Worm (Caenorhabditis elegans) whole organism, L3 larva: ENCODE results near the gene F14H3.6.

Source experiments
- R02D3.7 ChIP-seq: fragments of 150-350 bp; optimal IDR thresholded peaks from 2 replicates; lab custom pipeline; 2014; ENCODE audit warnings: missing biosample characterization, missing genetic modification characterization
- ama-1 ChIP-seq: fragments of 150-350 bp; optimal IDR thresholded peaks from 2 replicates; lab custom pipeline; 2018
- ceh-9 ChIP-seq: sonication (generic microtip); optimal IDR thresholded peaks from 2 replicates; lab custom pipeline; 2018; ENCODE audit warnings: missing biosample characterization, missing genetic modification characterization
- daf-12 ChIP-seq: fragments of 150-350 bp; optimal IDR thresholded peaks from 2 replicates; lab custom pipeline; 2014; ENCODE audit warnings: missing biosample characterization, missing genetic modification reagents, missing genetic modification characterization
- elt-3 ChIP-seq, 3 experiments: fragments of 150-350 bp in 1 of 3; sonication (generic microtip) in 2 of 3; optimal IDR thresholded peaks; 2 replicates in 2 of 3; 4 replicates in 1 of 3; lab custom pipeline; 2014 to 2017; ENCODE audit warnings: missing biosample characterization in 3 of 3, missing genetic modification characterization in 3 of 3
- fkh-10 ChIP-seq: sonication (generic microtip); optimal IDR thresholded peaks from 2 replicates; lab custom pipeline; 2017; ENCODE audit warnings: missing biosample characterization, missing genetic modification reagents, missing genetic modification characterization
- fkh-2 ChIP-seq: fragments of 150-350 bp; optimal IDR thresholded peaks from 2 replicates; lab custom pipeline; 2014; ENCODE audit warnings: missing biosample characterization, missing genetic modification reagents, missing genetic modification characterization
- nfya-1 ChIP-seq: sonication (generic microtip); optimal IDR thresholded peaks from 2 replicates; lab custom pipeline; 2017; ENCODE audit warnings: missing genetic modification characterization, mild to moderate bottlenecking, missing compliant biosample characterization, antibody characterized with exemption, moderate library complexity; ENCODE audit not compliant: insufficient read depth
- nhr-28 ChIP-seq: fragments of 150-350 bp; optimal IDR thresholded peaks from 2 replicates; lab custom pipeline; 2014; ENCODE audit warnings: missing biosample characterization, missing genetic modification characterization
- pha-4 ChIP-seq: fragments of 150-350 bp; optimal IDR thresholded peaks from 2 replicates; lab custom pipeline; 2014; ENCODE audit warnings: missing biosample characterization, missing genetic modification reagents, missing genetic modification characterization

DNA sequence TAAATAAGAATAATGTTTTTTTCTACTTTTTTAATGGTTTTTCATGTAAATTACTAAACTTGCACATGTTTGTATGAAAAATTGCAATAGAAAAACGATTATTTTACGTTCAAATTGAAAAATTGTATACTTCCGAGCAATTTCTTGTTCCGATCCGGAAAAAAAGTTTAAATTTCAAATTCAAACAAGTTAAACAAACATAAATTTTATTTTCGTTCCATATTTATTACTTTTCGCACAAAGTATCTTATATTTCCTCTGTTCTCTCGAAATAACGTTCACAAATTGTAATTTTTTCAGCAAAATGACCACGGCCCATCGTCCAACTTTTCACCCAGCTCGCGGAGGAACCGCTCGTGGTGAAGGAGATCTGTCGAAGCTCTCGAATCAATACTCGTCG lies 35.6 kb downstream of the F14H3.6 start, which contains the start of gene cwc-15:
- TF ChIP-seq fkh-10 (no peak), pha-4 (tag; lab: Kevin White, UChicago) (no peak), nfya-1 (tag; lab: Kevin White, UChicago) (no peak), ceh-9 (tag; lab: Kevin White, UChicago) (no peak), nhr-28 (tag; lab: Kevin White, UChicago) (no peak), ama-1 (no peak), fkh-2 (tag; lab: Kevin White, UChicago) (no peak), R02D3.7 (no peak), elt-3 (tag; optimal IDR thresholded peaks at IDR 0.05; lab: Kevin White, UChicago) (no peak), daf-12 (no peak)
